Worm (Caenorhabditis elegans) whole organism, early embryonic: ENCODE measurements around the gene hmp-1.

ENCODE experiments used
- B0310.2 ChIP-seq: sonication (generic microtip); optimal IDR thresholded peaks from 2 replicates; lab custom pipeline; 2016; ENCODE audit warnings: mild to moderate bottlenecking, missing genetic modification characterization, missing compliant biosample characterization
- F13C5.2 ChIP-seq: sonication (generic microtip); optimal IDR thresholded peaks from 2 replicates; lab custom pipeline; 2017; ENCODE audit warnings: mild to moderate bottlenecking, missing genetic modification characterization, inconsistent platforms, missing compliant biosample characterization
- aly-1 ChIP-seq: sonication (generic microtip); optimal IDR thresholded peaks from 2 replicates; lab custom pipeline; 2016; ENCODE audit warnings: missing genetic modification characterization, missing compliant biosample characterization
- ama-1 ChIP-seq: fragments of 150-350 bp; optimal IDR thresholded peaks from 2 replicates; lab custom pipeline; 2014
- ceh-13 ChIP-seq: fragments of 200-800 bp; sonication (Bioruptor generic); optimal IDR thresholded peaks from 2 replicates; lab custom pipeline; 2018; ENCODE audit warnings: mild to moderate bottlenecking, missing genetic modification characterization, missing compliant biosample characterization
- ceh-36 ChIP-seq: sonication (generic microtip); optimal IDR thresholded peaks from 2 replicates; lab custom pipeline; 2016; ENCODE audit warnings: missing genetic modification characterization, inconsistent platforms, missing compliant biosample characterization
- ets-7 ChIP-seq: sonication (generic microtip); optimal IDR thresholded peaks from 2 replicates; lab custom pipeline; 2016; ENCODE audit warnings: missing genotype, missing genetic modification characterization, missing compliant biosample characterization
- flt-1 ChIP-seq: fragments of 200-800 bp; sonication (Bioruptor generic); IDR thresholded peaks from 2 replicates; pipeline ENCODE4 v1.3.6; 2022; ENCODE audit warnings: missing genetic modification characterization, missing compliant biosample characterization
- hmbx-1 ChIP-seq: sonication (generic microtip); optimal IDR thresholded peaks from 2 replicates; lab custom pipeline; 2016; ENCODE audit warnings: mild to moderate bottlenecking, missing genetic modification characterization, missing compliant biosample characterization
- hmg-4 ChIP-seq: fragments of 200-800 bp; sonication (Bioruptor generic); optimal IDR thresholded peaks from 2 replicates; lab custom pipeline; 2018; ENCODE audit warnings: mild to moderate bottlenecking, missing genetic modification characterization, missing compliant biosample characterization
- hnd-1 ChIP-seq: sonication (generic microtip); optimal IDR thresholded peaks from 2 replicates; lab custom pipeline; 2016; ENCODE audit warnings: missing genetic modification characterization, missing compliant biosample characterization
- pes-1 ChIP-seq: fragments of 200-800 bp; sonication (Bioruptor generic); IDR thresholded peaks from 2 replicates; pipeline ENCODE4 v1.3.6; 2022; ENCODE audit warnings: missing genetic modification reagents, missing genetic modification characterization, missing compliant biosample characterization
- scrt-1 ChIP-seq: fragments of 200-800 bp; sonication (Bioruptor generic); IDR thresholded peaks from 2 replicates; pipeline ENCODE4 v1.3.6; 2022; ENCODE audit warnings: missing genetic modification characterization, missing compliant biosample characterization
- sea-1 ChIP-seq: fragments of 200-800 bp; sonication (Bioruptor generic); conservative IDR thresholded peaks from 2 replicates; pipeline ENCODE4 v1.3.6; 2022; ENCODE audit warnings: missing genetic modification characterization, missing compliant biosample characterization
- tbx-11 ChIP-seq: fragments of 200-800 bp; sonication (Bioruptor generic); IDR thresholded peaks from 2 replicates; pipeline ENCODE4 v1.3.6; 2022; ENCODE audit warnings: missing genetic modification characterization, missing compliant biosample characterization
- tbx-37 ChIP-seq: fragments of 200-800 bp; sonication (Bioruptor generic); conservative IDR thresholded peaks from 2 replicates; pipeline ENCODE4 v1.3.6; 2022; ENCODE audit warnings: missing genetic modification reagents, missing genetic modification characterization, missing compliant biosample characterization
- tra-4 ChIP-seq: sonication (generic microtip); optimal IDR thresholded peaks from 2 replicates; lab custom pipeline; 2017; ENCODE audit warnings: missing genetic modification characterization, missing compliant biosample characterization

hmp-1 gene

DNA sequence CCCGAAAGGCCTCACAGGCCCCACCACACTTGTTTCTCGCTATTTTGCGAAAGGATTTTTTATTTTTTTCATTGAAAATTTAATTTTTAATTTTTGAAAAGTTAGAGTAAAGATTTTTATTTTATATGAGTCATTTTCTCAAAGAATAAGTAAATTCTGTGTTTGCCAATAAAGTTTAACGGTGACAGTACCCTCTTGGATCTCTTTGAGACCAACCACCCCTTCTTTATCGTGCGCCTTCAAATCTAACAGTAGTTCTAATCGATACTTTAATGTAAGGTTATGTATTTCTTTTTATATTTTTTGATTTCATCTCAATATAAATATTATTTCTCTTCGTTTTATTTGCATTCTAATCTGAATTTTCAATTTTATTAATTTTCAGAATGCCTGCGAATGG lies at the start of gene hmp-1:
Gene hmp-1 (plus strand): TSS at position 380 of the 400 bp plus-strand sequence.
- no peak for TF ChIP-seq ets-7 (tag; lab: Kevin White, UChicago)
- TF ChIP-seq flt-1 = no peak
- no peak for TF ChIP-seq B0310.2
- no peak for TF ChIP-seq pes-1
- no peak for TF ChIP-seq hnd-1 (tag; lab: Kevin White, UChicago)
- no peak for TF ChIP-seq tra-4

DNA sequence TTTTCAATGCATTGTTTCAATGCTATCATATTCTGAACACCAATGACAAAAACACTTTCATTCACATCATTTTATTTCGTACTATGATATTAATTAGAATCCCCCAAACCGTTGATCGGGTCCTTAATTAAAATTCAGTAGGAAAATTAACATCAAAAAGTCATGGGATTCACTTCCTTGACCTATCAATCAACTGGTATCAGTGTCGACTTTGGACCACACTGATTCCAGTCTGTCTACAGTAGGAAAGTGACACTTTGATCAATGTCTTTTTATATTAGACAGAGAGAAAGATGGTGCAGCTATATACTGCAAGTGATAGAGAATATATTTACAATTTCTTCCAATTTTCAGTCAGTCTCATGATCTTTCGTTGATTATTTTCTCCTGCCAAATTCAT lies 49.3 kb upstream of the hmp-1 start:
- TF ChIP-seq pes-1 (no peak), tbx-37 (GFP tag; lab: Robert Waterston, UW) (no peak)

DNA sequence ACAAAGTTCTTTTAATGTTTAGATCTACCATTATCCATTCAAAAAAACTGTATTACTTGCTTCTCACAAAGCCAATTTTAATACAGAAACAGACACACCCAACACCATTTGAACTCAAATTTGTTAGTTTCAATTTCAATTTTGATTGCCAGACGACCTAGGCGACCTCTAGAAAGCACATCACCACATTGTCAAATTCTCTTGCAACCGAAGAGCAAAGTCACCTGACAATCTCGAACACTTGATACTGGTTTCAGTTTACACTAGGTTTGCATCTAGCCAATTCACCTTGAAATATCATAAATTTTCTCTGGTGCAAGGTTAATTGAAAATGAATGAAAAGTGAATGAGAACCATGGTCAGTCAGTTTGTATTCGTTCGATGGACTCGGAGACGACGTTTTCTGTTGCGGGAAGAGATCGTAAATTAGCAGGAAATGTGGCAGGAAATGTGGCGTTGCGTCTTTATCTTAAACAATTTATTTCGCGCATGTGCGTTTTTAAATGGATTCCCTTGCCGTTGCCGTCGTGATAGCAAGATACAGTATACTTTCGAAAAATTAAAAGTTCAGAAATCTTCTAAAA lies 48.3 kb upstream of the hmp-1 start:
- TF ChIP-seq ceh-36 (tag; lab: Kevin White, UChicago) (no peak), ama-1 (lab: Kevin White, UChicago) (no peak), hnd-1 (tag; lab: Kevin White, UChicago) (no peak), tbx-37 (GFP tag; lab: Robert Waterston, UW) (no peak), tra-4 (no peak), hmg-4 (GFP tag; lab: Kevin White, UChicago) (no peak), ets-7 (tag; lab: Kevin White, UChicago) (no peak), flt-1 (no peak), ceh-13 (no peak), hmbx-1 (tag; lab: Kevin White, UChicago) (no peak), aly-1 (no peak), sea-1 (no peak), F13C5.2 (no peak), scrt-1 (GFP tag; lab: Robert Waterston, UW) (no peak), pes-1 (no peak), tbx-11 (GFP tag; lab: Robert Waterston, UW) (no peak)

DNA sequence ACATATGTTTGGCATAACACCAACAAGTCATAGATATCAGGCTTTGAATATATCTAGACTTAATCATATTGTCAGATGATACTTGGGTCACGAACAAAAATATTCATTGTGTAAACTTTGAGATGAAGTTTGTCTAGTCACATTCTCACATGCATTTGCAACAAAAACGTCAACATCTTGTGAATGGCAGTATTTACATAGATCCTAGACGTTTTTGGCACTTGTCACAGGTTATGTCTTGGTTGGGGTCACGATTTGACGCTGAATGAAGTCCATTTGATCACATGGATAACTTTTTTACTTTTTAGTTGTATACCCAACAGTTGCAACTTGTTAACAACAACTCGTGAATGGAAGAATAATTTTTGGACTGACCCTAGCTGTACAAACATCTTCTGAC lies 47.4 kb upstream of the hmp-1 start:
- TF ChIP-seq B0310.2 = no peak
- no peak for TF ChIP-seq tbx-37 (GFP tag; lab: Robert Waterston, UW)
- TF ChIP-seq pes-1 = no peak
- no peak for TF ChIP-seq ama-1 (lab: Kevin White, UChicago)
- TF ChIP-seq aly-1 = no peak
- TF ChIP-seq hnd-1 (tag; lab: Kevin White, UChicago) = no peak

DNA sequence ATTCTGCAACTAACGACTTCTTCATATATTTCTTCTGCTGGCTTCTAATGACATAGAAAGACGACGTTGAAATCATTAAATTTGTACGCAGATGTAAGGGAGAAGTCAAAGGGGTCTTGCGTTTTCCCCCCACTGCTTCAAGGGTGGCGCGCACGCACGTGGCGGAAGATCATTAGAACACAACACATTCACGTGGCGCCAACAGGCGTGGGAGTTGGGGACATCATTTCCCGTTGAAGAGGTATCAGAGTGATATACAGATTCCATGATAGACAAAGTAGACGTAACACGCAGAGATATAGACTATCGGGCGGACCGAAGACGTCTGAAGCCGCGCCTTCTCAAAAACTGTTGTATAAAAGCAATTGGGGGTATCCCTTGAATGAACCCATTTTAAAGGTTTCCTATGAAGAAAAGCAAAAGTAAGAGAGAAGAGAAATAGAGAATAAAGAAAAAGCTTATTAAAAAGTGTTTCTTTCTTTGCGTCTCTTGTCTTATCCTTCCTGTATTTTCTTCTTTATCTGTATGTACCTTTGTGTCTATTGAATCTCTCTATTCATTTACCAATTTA lies 46.3 kb upstream of the hmp-1 start:
- no peak for TF ChIP-seq ceh-36 (tag; lab: Kevin White, UChicago)
- TF ChIP-seq tra-4 = no peak
- no peak for TF ChIP-seq hnd-1 (tag; lab: Kevin White, UChicago)
- TF ChIP-seq B0310.2 = no peak
- TF ChIP-seq ceh-13 = no peak
- TF ChIP-seq tbx-37 (GFP tag; lab: Robert Waterston, UW) = no peak
- TF ChIP-seq hmg-4 (GFP tag; lab: Kevin White, UChicago) = no peak
- no peak for TF ChIP-seq sea-1
- no peak for TF ChIP-seq flt-1
- no peak for TF ChIP-seq hmbx-1 (tag; lab: Kevin White, UChicago)

DNA sequence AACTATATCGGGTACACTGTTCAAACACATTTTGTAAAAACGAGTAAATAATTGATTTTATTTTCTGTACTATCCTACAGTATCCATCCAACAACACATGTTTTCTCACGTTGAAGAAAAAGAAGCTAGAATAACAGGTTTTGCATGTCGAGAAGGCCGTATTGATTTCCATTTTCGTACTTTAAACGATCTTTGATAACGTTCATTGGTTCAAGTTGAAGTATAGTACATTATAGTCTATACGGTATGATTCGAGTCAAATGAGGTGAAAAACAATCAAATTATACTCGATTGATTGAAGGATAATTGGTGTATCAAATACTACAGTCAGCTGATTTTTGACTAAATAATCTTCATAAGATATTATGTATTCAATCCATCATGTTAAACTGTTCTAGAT lies 45.2 kb upstream of the hmp-1 start:
- TF ChIP-seq scrt-1 (GFP tag; lab: Robert Waterston, UW) (no peak), aly-1 (no peak), ceh-13 (no peak), sea-1 (no peak), B0310.2 (no peak), pes-1 (no peak), tbx-37 (GFP tag; lab: Robert Waterston, UW) (no peak), F13C5.2 (no peak), hmbx-1 (tag; lab: Kevin White, UChicago) (no peak), ets-7 (tag; lab: Kevin White, UChicago) (no peak), ama-1 (lab: Kevin White, UChicago) (no peak), tbx-11 (GFP tag; lab: Robert Waterston, UW) (no peak), ceh-36 (tag; lab: Kevin White, UChicago) (no peak)

DNA sequence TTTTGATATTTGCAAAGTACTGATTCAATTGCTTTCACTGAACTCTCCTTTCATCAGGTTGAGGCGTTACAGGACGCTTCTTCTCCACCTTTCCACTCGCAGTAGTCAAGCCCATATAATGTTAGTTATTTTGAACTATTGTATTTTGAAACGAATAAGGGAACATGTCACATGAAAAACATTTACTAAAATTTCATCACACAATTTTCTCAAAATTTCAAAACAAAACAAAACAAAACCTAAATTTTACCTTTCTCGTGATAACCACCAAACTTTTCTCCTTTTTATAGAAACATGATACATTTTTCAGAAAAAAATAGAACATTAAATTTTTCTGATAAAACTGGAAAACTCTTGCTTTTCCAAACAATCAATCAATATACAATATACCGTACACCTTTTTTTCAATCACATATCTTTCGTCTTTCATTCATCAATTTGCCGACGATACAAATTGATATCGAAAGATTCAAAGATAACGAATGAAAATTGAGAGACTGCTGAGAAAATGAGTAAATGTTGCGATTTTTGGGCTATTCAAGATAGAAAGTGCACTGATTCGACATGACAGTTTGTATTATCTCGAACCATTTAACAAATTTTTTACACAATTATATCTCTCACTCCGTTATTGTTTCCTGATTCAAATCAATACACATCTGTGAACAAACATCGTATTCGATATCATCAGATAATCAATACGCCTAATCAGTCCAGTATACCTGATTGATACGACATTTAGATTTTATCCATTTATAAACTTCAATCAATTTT lies 44.4 kb upstream of the hmp-1 start:
- no peak for TF ChIP-seq ceh-13
- TF ChIP-seq hnd-1 (tag; lab: Kevin White, UChicago) = no peak
- TF ChIP-seq B0310.2 = no peak
- no peak for TF ChIP-seq tbx-37 (GFP tag; lab: Robert Waterston, UW)
- TF ChIP-seq scrt-1 (GFP tag; lab: Robert Waterston, UW) = no peak
- no peak for TF ChIP-seq F13C5.2
- no peak for TF ChIP-seq aly-1
- TF ChIP-seq hmbx-1 (tag; lab: Kevin White, UChicago) = no peak
- TF ChIP-seq tbx-11 (GFP tag; lab: Robert Waterston, UW) = no peak
- no peak for TF ChIP-seq ceh-36 (tag; lab: Kevin White, UChicago)
- TF ChIP-seq flt-1 = no peak
- no peak for TF ChIP-seq hmg-4 (GFP tag; lab: Kevin White, UChicago)

DNA sequence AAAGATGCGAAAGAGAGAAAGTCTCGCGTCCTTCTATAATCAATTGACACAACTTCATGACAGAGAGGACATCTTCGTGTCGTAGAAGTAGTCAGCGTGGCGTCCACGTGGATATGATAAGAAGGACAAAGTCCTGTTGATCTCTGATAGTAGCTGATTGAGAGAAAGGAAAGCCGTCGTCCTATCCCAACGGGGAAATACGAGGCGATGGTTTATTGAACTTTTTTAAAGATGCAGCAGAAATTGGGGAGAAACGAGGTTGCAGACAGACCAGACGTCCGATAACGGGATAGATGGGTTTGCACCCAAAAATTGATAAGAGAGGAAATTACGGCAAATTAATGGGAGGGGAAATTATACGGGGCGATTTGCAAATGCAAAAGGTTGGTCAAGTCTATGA lies 43.2 kb upstream of the hmp-1 start:
- TF ChIP-seq pes-1 = no peak
- TF ChIP-seq ama-1 (lab: Kevin White, UChicago) = no peak
- no peak for TF ChIP-seq scrt-1 (GFP tag; lab: Robert Waterston, UW)
- TF ChIP-seq tra-4 = no peak
- no peak for TF ChIP-seq tbx-37 (GFP tag; lab: Robert Waterston, UW)
- TF ChIP-seq ceh-36 (tag; lab: Kevin White, UChicago) = no peak
- TF ChIP-seq ets-7 (tag; lab: Kevin White, UChicago) = no peak
- no peak for TF ChIP-seq sea-1
- TF ChIP-seq flt-1 = no peak
- no peak for TF ChIP-seq tbx-11 (GFP tag; lab: Robert Waterston, UW)
- TF ChIP-seq B0310.2 = no peak
- TF ChIP-seq F13C5.2 = no peak
- no peak for TF ChIP-seq hmg-4 (GFP tag; lab: Kevin White, UChicago)
